Worm (Caenorhabditis elegans): Measurements from ENCODE around the gene hlh-1.

- TF ChIP-seq him-1 (tag; optimal IDR thresholded peaks at IDR 0.05) (no peak), dao-5 (tag; optimal IDR thresholded peaks at IDR 0.05) (no peak)
Observed at ce11 chrII:4550783-4551182, 32.4 kb downstream of the hlh-1 start, which contains the start of gene K07E1.1.

All from whole organism, L4/young adult.